Fruit fly (Drosophila melanogaster): ENCODE data around the gene LKRSDH.

Gene LKRSDH

DNA sequence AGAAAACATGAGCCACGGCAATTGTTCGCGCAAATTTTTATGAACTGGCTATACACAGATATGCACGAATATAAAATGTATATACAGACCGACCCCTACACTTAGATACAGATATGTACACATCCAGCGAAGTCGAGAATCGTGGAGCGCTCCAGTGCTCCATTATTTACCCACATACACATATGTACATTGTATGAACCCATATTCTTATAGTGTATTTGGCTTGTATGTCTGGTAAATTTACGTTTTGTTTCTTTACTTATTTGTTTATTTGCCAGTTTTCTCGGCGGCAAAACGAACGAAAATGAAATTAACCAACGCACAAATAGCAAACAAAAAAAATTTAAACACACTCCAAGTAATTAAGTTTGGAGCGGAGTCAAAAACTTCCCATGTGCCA is 17.6 kb upstream of the LKRSDH start (continued):
- TF ChIP-seq YL-1 (GFP tag; optimal IDR thresholded peaks at IDR 0.05) = peak; percentile 10
- peak; percentile 46 for TF ChIP-seq CG18262 (tag; optimal IDR thresholded peaks at IDR 0.05)
- no peak for TF ChIP-seq cad (GFP tag; optimal IDR thresholded peaks at IDR 0.05)
- peak; percentile 7 for TF ChIP-seq Vsx1 (GFP tag; optimal IDR thresholded peaks at IDR 0.05)
- TF ChIP-seq B-H2 (GFP tag; optimal IDR thresholded peaks at IDR 0.05) = peak; percentile 69
- no peak for TF ChIP-seq pan (optimal IDR thresholded peaks at IDR 0.05)
- TF ChIP-seq pan (GFP tag; optimal IDR thresholded peaks at IDR 0.05 in 1 of 2, IDR thresholded peaks at IDR 0.05 in 1 of 2) = peak in 1 of 2 experiments; percentile 43
- peak; percentile 37 for TF ChIP-seq sd (tag; optimal IDR thresholded peaks at IDR 0.05)
- peak; percentile 83 for TF ChIP-seq CG6813 (GFP tag; optimal IDR thresholded peaks at IDR 0.05)
- peak; percentile 68; the same call in 1 of the 2 replicates for TF ChIP-seq Atf6 (GFP tag; IDR thresholded peaks at IDR 0.05)
- no peak for TF ChIP-seq Opbp (GFP tag; IDR thresholded peaks at IDR 0.05; ENCODE audit: partially characterized antibody)
- TF ChIP-seq eyg (GFP tag; optimal IDR thresholded peaks at IDR 0.05) = peak; percentile 70
- TF ChIP-seq bsh (GFP tag; optimal IDR thresholded peaks at IDR 0.05) = peak in 1 of 2 experiments; percentile 40
- peak; percentile 77 for TF ChIP-seq MTF-1 (GFP tag; optimal IDR thresholded peaks at IDR 0.05; ENCODE audit: borderline replicate concordance)
- TF ChIP-seq CG13624 (GFP tag; optimal IDR thresholded peaks at IDR 0.05) = peak; percentile 61
- no peak for TF ChIP-seq CG16779 (GFP tag; IDR thresholded peaks at IDR 0.05)
- TF ChIP-seq slbo (GFP tag; IDR thresholded peaks at IDR 0.05) = no peak
- TF ChIP-seq CG32767 (GFP tag; IDR thresholded peaks at IDR 0.05) = peak; percentile 46; the same call in 1 of the 2 replicates
- TF ChIP-seq CG4328 (GFP tag; optimal IDR thresholded peaks at IDR 0.05) = peak; percentile 85
- TF ChIP-seq dmrt11E (tag; optimal IDR thresholded peaks at IDR 0.05) = peak; percentile 44
- peak; percentile 62 for TF ChIP-seq Side (GFP tag; optimal IDR thresholded peaks at IDR 0.05)
- TF ChIP-seq br (optimal IDR thresholded peaks at IDR 0.05) = no peak
- TF ChIP-seq NK7.1 (GFP tag; optimal IDR thresholded peaks at IDR 0.05) = peak; percentile 46
- TF ChIP-seq CG8281 (tag; optimal IDR thresholded peaks at IDR 0.05) = peak; percentile 42
- TF ChIP-seq CG3407 (GFP tag; optimal IDR thresholded peaks at IDR 0.05) = peak; percentile 39
- TF ChIP-seq CG7839 (tag; optimal IDR thresholded peaks at IDR 0.05) = peak; percentile 11
- peak; percentile 28; the same call in 1 of the 2 replicates for TF ChIP-seq CG9215 (GFP tag; IDR thresholded peaks at IDR 0.05)
- no peak for TF ChIP-seq Mad (GFP tag; optimal IDR thresholded peaks at IDR 0.05)
- TF ChIP-seq CG33213 (GFP tag; optimal IDR thresholded peaks at IDR 0.05) = peak; percentile 69
- no peak for TF ChIP-seq CG10321 (GFP tag; IDR thresholded peaks at IDR 0.05)
- TF ChIP-seq odd (GFP tag; optimal IDR thresholded peaks at IDR 0.05) = peak; percentile 54
- TF ChIP-seq gem (tag; optimal IDR thresholded peaks at IDR 0.05) = no peak
- no peak; the same call in 2 of the 3 replicates for TF ChIP-seq CG3726 (GFP tag; IDR thresholded peaks at IDR 0.05)
- no peak for TF ChIP-seq btn (GFP tag; optimal IDR thresholded peaks at IDR 0.05)
- TF ChIP-seq MBD-R2 (GFP tag; IDR thresholded peaks at IDR 0.05) = no peak
- peak; percentile 67 for TF ChIP-seq CG1792 (GFP tag; optimal IDR thresholded peaks at IDR 0.05)
- peak; percentile 51 for TF ChIP-seq kay (GFP tag; optimal IDR thresholded peaks at IDR 0.05)
- TF ChIP-seq CG18619 (GFP tag; optimal IDR thresholded peaks at IDR 0.05) = peak; percentile 34
- peak; percentile 3 for TF ChIP-seq crc (GFP tag; optimal IDR thresholded peaks at IDR 0.05)
- TF ChIP-seq Bteb2 (GFP tag; optimal IDR thresholded peaks at IDR 0.05) = peak; percentile 25
- TF ChIP-seq ac (GFP tag; optimal IDR thresholded peaks at IDR 0.05) = no peak
- TF ChIP-seq BtbVII (GFP tag; optimal IDR thresholded peaks at IDR 0.05) = peak; percentile 65
- peak; percentile 3 for TF ChIP-seq CG17829 (tag; optimal IDR thresholded peaks at IDR 0.05)
- peak; percentile 42 for TF ChIP-seq CG8359 (GFP tag; optimal IDR thresholded peaks at IDR 0.05; ENCODE audit: borderline replicate concordance)
- TF ChIP-seq CG17802 (tag; optimal IDR thresholded peaks at IDR 0.05) = no peak
- TF ChIP-seq CG6854 (GFP tag; optimal IDR thresholded peaks at IDR 0.05) = peak; percentile 33
- peak; percentile 19 for TF ChIP-seq NfI (GFP tag; optimal IDR thresholded peaks at IDR 0.05)
- no peak for TF ChIP-seq pnt (GFP tag; optimal IDR thresholded peaks at IDR 0.05)
- TF ChIP-seq CG15011 (GFP tag; optimal IDR thresholded peaks at IDR 0.05) = peak; percentile 48
- TF ChIP-seq vvl (GFP tag; IDR thresholded peaks at IDR 0.05) = peak; percentile 49; the same call in 1 of the 2 replicates
- peak; percentile 51 for TF ChIP-seq grn (GFP tag; optimal IDR thresholded peaks at IDR 0.05)
